Worm (Caenorhabditis elegans): ENCODE results near the gene ndx-9.

The ndx-9 gene

ce11 chrIV:11011920-11012319, at the start of gene ndx-9:
Gene ndx-9, minus strand, starts transcription at chrIV:11012020.
- TF ChIP-seq tra-4 (tag; optimal IDR thresholded peaks at IDR 0.05) (no peak), pes-1 (GFP tag; IDR thresholded peaks at IDR 0.05) (no peak), sea-1 (GFP tag; conservative IDR thresholded peaks at IDR 0.05) (no peak), tbx-37 (GFP tag; conservative IDR thresholded peaks at IDR 0.05) (no peak), aly-1 (tag; optimal IDR thresholded peaks at IDR 0.05) (no peak), scrt-1 (GFP tag; IDR thresholded peaks at IDR 0.05) (no peak)

ce11 chrIV:11053652-11054317, 42.0 kb upstream of the ndx-9 start, which contains the start of the genes F36H1.12 and lin-3:
Gene F36H1.12, minus strand, starts transcription at chrIV:11053702.
Gene lin-3, plus strand, starts transcription at chrIV:11054308.
- TF ChIP-seq aly-1 (tag; optimal IDR thresholded peaks at IDR 0.05) (no peak), tbx-11 (GFP tag; IDR thresholded peaks at IDR 0.05) (no peak), tbx-37 (GFP tag; conservative IDR thresholded peaks at IDR 0.05) (no peak), ceh-36 (tag; optimal IDR thresholded peaks at IDR 0.05) (no peak), sea-1 (GFP tag; conservative IDR thresholded peaks at IDR 0.05) (no peak), scrt-1 (GFP tag; IDR thresholded peaks at IDR 0.05) (no peak), flt-1 (GFP tag; IDR thresholded peaks at IDR 0.05) (no peak), hmg-4 (GFP tag; optimal IDR thresholded peaks at IDR 0.05) (no peak), ama-1 (optimal IDR thresholded peaks at IDR 0.05) (no peak), hmbx-1 (tag; optimal IDR thresholded peaks at IDR 0.05) (no peak), ets-7 (tag; optimal IDR thresholded peaks at IDR 0.05) (no peak), hnd-1 (tag; optimal IDR thresholded peaks at IDR 0.05) (no peak)

- TF ChIP-seq hnd-1 (tag; optimal IDR thresholded peaks at IDR 0.05) = no peak
- no peak for TF ChIP-seq F13C5.2 (tag; optimal IDR thresholded peaks at IDR 0.05)
- no peak for TF ChIP-seq ets-7 (tag; optimal IDR thresholded peaks at IDR 0.05)
- no peak for TF ChIP-seq aly-1 (tag; optimal IDR thresholded peaks at IDR 0.05)
- no peak for TF ChIP-seq flt-1 (GFP tag; IDR thresholded peaks at IDR 0.05)
- TF ChIP-seq scrt-1 (GFP tag; IDR thresholded peaks at IDR 0.05) = no peak
- no peak for TF ChIP-seq tbx-11 (GFP tag; IDR thresholded peaks at IDR 0.05)
- no peak for TF ChIP-seq tbx-37 (GFP tag; conservative IDR thresholded peaks at IDR 0.05)
- no peak for TF ChIP-seq hmg-4 (GFP tag; optimal IDR thresholded peaks at IDR 0.05)
- no peak for TF ChIP-seq hmbx-1 (tag; optimal IDR thresholded peaks at IDR 0.05)
- no peak for TF ChIP-seq ama-1 (optimal IDR thresholded peaks at IDR 0.05)
- TF ChIP-seq sea-1 (GFP tag; conservative IDR thresholded peaks at IDR 0.05) = no peak
- TF ChIP-seq ceh-36 (tag; optimal IDR thresholded peaks at IDR 0.05) = no peak
- TF ChIP-seq tra-4 (tag; optimal IDR thresholded peaks at IDR 0.05) = no peak
- no peak for TF ChIP-seq B0310.2 (tag; optimal IDR thresholded peaks at IDR 0.05)
- no peak for TF ChIP-seq ceh-13 (GFP tag; optimal IDR thresholded peaks at IDR 0.05)
Observed at ce11 chrIV:11051963-11052362, 40.1 kb upstream of the ndx-9 start.

DNA sequence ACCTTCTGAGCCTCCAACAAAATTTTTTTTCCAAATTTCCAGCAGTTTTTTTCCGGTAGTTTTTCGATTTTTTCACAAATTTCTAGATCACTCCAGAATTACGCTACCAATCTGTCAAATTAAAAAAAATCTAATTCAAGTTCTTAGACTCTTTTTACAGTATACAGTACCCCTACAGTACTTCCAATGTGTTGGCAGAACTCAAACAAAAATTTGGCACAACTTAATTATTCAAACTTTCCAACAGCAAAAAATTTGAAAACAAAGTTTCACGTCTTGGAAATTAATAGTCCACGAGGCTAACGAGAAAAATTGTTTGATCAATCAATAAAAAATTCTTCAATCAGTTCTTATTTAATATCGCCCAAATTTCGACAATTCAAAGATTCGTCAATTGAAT, 38.0 kb upstream of the ndx-9 start, which contains the start of gene F36H1.3:
Gene F36H1.3 (plus strand): TSS at position 323 of the 400 bp plus-strand sequence.
- TF ChIP-seq hnd-1 (tag; optimal IDR thresholded peaks at IDR 0.05) (no peak), sea-1 (GFP tag; conservative IDR thresholded peaks at IDR 0.05) (no peak), tbx-11 (GFP tag; IDR thresholded peaks at IDR 0.05) (no peak), tbx-37 (GFP tag; conservative IDR thresholded peaks at IDR 0.05) (no peak), hmbx-1 (tag; optimal IDR thresholded peaks at IDR 0.05) (no peak), F13C5.2 (tag; optimal IDR thresholded peaks at IDR 0.05) (no peak), hmg-4 (GFP tag; optimal IDR thresholded peaks at IDR 0.05) (no peak), ceh-36 (tag; optimal IDR thresholded peaks at IDR 0.05) (no peak), tra-4 (tag; optimal IDR thresholded peaks at IDR 0.05) (no peak), ama-1 (optimal IDR thresholded peaks at IDR 0.05) (no peak), ets-7 (tag; optimal IDR thresholded peaks at IDR 0.05) (no peak)

- TF ChIP-seq flt-1 (GFP tag; IDR thresholded peaks at IDR 0.05) (no peak), tbx-37 (GFP tag; conservative IDR thresholded peaks at IDR 0.05) (no peak), hmg-4 (GFP tag; optimal IDR thresholded peaks at IDR 0.05) (no peak), tbx-11 (GFP tag; IDR thresholded peaks at IDR 0.05) (no peak), aly-1 (tag; optimal IDR thresholded peaks at IDR 0.05) (no peak), ets-7 (tag; optimal IDR thresholded peaks at IDR 0.05) (no peak), ceh-13 (GFP tag; optimal IDR thresholded peaks at IDR 0.05) (no peak), scrt-1 (GFP tag; IDR thresholded peaks at IDR 0.05) (no peak), B0310.2 (tag; optimal IDR thresholded peaks at IDR 0.05) (no peak), ama-1 (optimal IDR thresholded peaks at IDR 0.05) (no peak), ceh-36 (tag; optimal IDR thresholded peaks at IDR 0.05) (no peak), pes-1 (GFP tag; IDR thresholded peaks at IDR 0.05) (no peak), hnd-1 (tag; optimal IDR thresholded peaks at IDR 0.05) (no peak), hmbx-1 (tag; optimal IDR thresholded peaks at IDR 0.05) (no peak), tra-4 (tag; optimal IDR thresholded peaks at IDR 0.05) (no peak), sea-1 (GFP tag; conservative IDR thresholded peaks at IDR 0.05) (no peak), F13C5.2 (tag; optimal IDR thresholded peaks at IDR 0.05) (no peak)
Observed at ce11 chrIV:11048871-11049270, 37.1 kb upstream of the ndx-9 start, which contains the start of gene F36H1.11. Gene F36H1.11, plus strand, starts transcription at chrIV:11049171.

DNA sequence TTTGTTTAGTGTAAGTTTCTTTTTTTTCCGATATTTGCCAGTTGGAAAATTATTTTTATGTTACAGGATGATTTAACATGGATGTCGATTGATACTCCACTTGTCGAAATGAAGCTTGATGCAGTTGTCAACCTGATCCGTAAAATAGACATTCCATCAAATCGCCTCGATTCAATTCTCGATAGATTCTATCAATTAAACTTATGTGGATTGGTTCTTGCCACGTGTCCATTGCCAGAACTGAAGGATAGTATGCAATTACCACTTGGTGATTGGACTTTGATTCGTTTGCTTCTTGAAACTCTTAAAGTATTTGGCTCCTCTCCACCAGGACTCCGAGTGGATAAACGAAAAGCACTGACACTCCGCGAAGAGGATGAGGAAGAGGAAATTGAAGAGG, 32.6 kb upstream of the ndx-9 start:
- TF ChIP-seq tbx-37 (GFP tag; conservative IDR thresholded peaks at IDR 0.05) (no peak), hnd-1 (tag; optimal IDR thresholded peaks at IDR 0.05) (no peak), hmbx-1 (tag; optimal IDR thresholded peaks at IDR 0.05) (no peak), pes-1 (GFP tag; IDR thresholded peaks at IDR 0.05) (no peak), ets-7 (tag; optimal IDR thresholded peaks at IDR 0.05) (no peak), tra-4 (tag; optimal IDR thresholded peaks at IDR 0.05) (no peak), B0310.2 (tag; optimal IDR thresholded peaks at IDR 0.05) (no peak), sea-1 (GFP tag; conservative IDR thresholded peaks at IDR 0.05) (no peak), ama-1 (optimal IDR thresholded peaks at IDR 0.05) (no peak), ceh-13 (GFP tag; optimal IDR thresholded peaks at IDR 0.05) (no peak), scrt-1 (GFP tag; IDR thresholded peaks at IDR 0.05) (no peak), flt-1 (GFP tag; IDR thresholded peaks at IDR 0.05) (no peak), tbx-11 (GFP tag; IDR thresholded peaks at IDR 0.05) (no peak), aly-1 (tag; optimal IDR thresholded peaks at IDR 0.05) (no peak), hmg-4 (GFP tag; optimal IDR thresholded peaks at IDR 0.05) (no peak), ceh-36 (tag; optimal IDR thresholded peaks at IDR 0.05) (no peak), F13C5.2 (tag; optimal IDR thresholded peaks at IDR 0.05) (no peak)

ce11 chrIV:11038665-11039064, 26.8 kb upstream of the ndx-9 start:
- TF ChIP-seq ama-1 (optimal IDR thresholded peaks at IDR 0.05) (no peak), hmg-4 (GFP tag; optimal IDR thresholded peaks at IDR 0.05) (no peak), tra-4 (tag; optimal IDR thresholded peaks at IDR 0.05) (no peak), tbx-37 (GFP tag; conservative IDR thresholded peaks at IDR 0.05) (no peak), scrt-1 (GFP tag; IDR thresholded peaks at IDR 0.05) (no peak), pes-1 (GFP tag; IDR thresholded peaks at IDR 0.05) (no peak), tbx-11 (GFP tag; IDR thresholded peaks at IDR 0.05) (no peak), ceh-13 (GFP tag; optimal IDR thresholded peaks at IDR 0.05) (no peak), F13C5.2 (tag; optimal IDR thresholded peaks at IDR 0.05) (no peak), hmbx-1 (tag; optimal IDR thresholded peaks at IDR 0.05) (no peak), B0310.2 (tag; optimal IDR thresholded peaks at IDR 0.05) (no peak), flt-1 (GFP tag; IDR thresholded peaks at IDR 0.05) (no peak), sea-1 (GFP tag; conservative IDR thresholded peaks at IDR 0.05) (no peak), hnd-1 (tag; optimal IDR thresholded peaks at IDR 0.05) (no peak)
